Worm (Caenorhabditis elegans) whole organism, late embryonic: Measurements from ENCODE around the gene C08A9.3.

Experiments
- ama-1 ChIP-seq: fragments of 150-350 bp; optimal IDR thresholded peaks from 2 replicates; lab custom pipeline; 2014
- ceh-2 ChIP-seq: sonication (generic microtip); optimal IDR thresholded peaks from 2 replicates; lab custom pipeline; 2016; ENCODE audit warnings: missing genotype, missing genetic modification characterization, missing compliant biosample characterization
- ceh-6 ChIP-seq: fragments of 200-800 bp; sonication (Bioruptor generic); optimal IDR thresholded peaks from 2 replicates; lab custom pipeline; 2018; ENCODE audit warnings: mild to moderate bottlenecking, missing genetic modification characterization, missing compliant biosample characterization
- elt-2 ChIP-seq: sonication (generic microtip); optimal IDR thresholded peaks from 2 replicates; lab custom pipeline; 2016; ENCODE audit warnings: missing genetic modification reagents, missing genetic modification characterization, missing compliant biosample characterization
- mec-3 ChIP-seq: sonication (generic microtip); optimal IDR thresholded peaks from 2 replicates; lab custom pipeline; 2016; ENCODE audit warnings: borderline replicate concordance, missing genetic modification characterization, missing compliant biosample characterization
- nfya-1 ChIP-seq: sonication (generic microtip); optimal IDR thresholded peaks from 2 replicates; lab custom pipeline; 2017; ENCODE audit warnings: missing genetic modification characterization, mild to moderate bottlenecking, missing compliant biosample characterization, antibody characterized with exemption, moderate library complexity
- npax-4 ChIP-seq: sonication (generic microtip); optimal IDR thresholded peaks from 2 replicates; lab custom pipeline; 2016; ENCODE audit warnings: missing genetic modification characterization, missing compliant biosample characterization
- pag-3 ChIP-seq: sonication (generic microtip); optimal IDR thresholded peaks from 2 replicates; lab custom pipeline; 2016; ENCODE audit warnings: missing compliant biosample characterization, missing genetic modification characterization, borderline replicate concordance
- pha-2 ChIP-seq: sonication (generic microtip); optimal IDR thresholded peaks from 2 replicates; lab custom pipeline; 2017; ENCODE audit warnings: mild to moderate bottlenecking, missing genetic modification characterization, missing compliant biosample characterization
- sox-4 ChIP-seq: sonication (generic microtip); optimal IDR thresholded peaks from 2 replicates; lab custom pipeline; 2017; ENCODE audit warnings: mild to moderate bottlenecking, missing genetic modification characterization, inconsistent platforms, missing compliant biosample characterization
- unc-86 ChIP-seq: sonication (generic microtip); optimal IDR thresholded peaks from 2 replicates; lab custom pipeline; 2016; ENCODE audit warnings: missing genetic modification characterization, missing compliant biosample characterization

DNA sequence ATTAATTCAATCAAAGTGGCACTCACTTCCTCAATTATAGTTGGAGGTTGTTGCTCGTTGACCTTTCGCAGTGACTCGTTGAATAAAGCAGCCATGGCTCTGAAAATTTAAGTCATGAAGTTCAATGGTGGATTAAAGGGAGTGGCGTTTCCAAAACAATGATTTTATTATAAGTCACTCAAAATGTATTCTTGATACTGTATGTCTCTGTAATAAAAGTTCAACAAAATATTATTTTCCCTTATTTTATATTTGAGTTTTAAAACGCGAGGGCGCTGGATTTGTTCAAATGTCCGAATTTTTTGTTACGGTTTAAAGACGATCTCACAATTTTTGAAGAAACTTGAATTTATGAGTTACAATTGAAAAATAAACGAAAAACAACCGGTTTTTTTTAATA lies 21.0 kb downstream of the C08A9.3 start, which contains the start of gene C30G4.4:
- TF ChIP-seq ama-1 (lab: Kevin White, UChicago) (no peak), pag-3 (tag; lab: Kevin White, UChicago) (no peak), mec-3 (tag; lab: Kevin White, UChicago) (no peak), unc-86 (tag; lab: Kevin White, UChicago) (no peak), ceh-2 (tag; lab: Kevin White, UChicago) (no peak), ceh-6 (GFP tag; lab: Kevin White, UChicago) (no peak), nfya-1 (tag; lab: Kevin White, UChicago) (no peak), npax-4 (tag; lab: Kevin White, UChicago) (no peak), elt-2 (no peak), sox-4 (tag; lab: Kevin White, UChicago) (no peak), pha-2 (no peak)
